Worm (Caenorhabditis elegans) whole organism, late embryonic: Measurements from ENCODE around the gene rab-19.

Experiments
- Y22D7AL.16 ChIP-seq: sonication (generic microtip); optimal IDR thresholded peaks from 2 replicates; lab custom pipeline; 2016; ENCODE audit warnings: missing genetic modification characterization, missing compliant biosample characterization
- ama-1 ChIP-seq: fragments of 150-350 bp; optimal IDR thresholded peaks from 2 replicates; lab custom pipeline; 2014

- no peak for TF ChIP-seq ama-1
- no peak for TF ChIP-seq Y22D7AL.16 (tag; lab: Kevin White, UChicago)
These were observed 13.9 kb downstream of the rab-19 start, which contains the start of the genes rla-2, popl-7 and Y62E10A.24 for ce11 chrIV:13370235-13370739.
